Fruit fly (Drosophila melanogaster) whole organism, wandering third instar larva: Measurements from ENCODE around the gene emc.

Source experiments
- Abd-B ChIP-seq: fragments of >200 bp; optimal IDR thresholded peaks from 2 replicates; lab custom pipeline; 2017; ENCODE audit warnings: missing biosample characterization, missing genetic modification characterization
- Hnf4 ChIP-seq: fragments of 200-800 bp; sonication (Bioruptor generic); optimal IDR thresholded peaks from 2 replicates; lab custom pipeline; 2016; ENCODE audit warnings: missing biosample characterization, mild to moderate bottlenecking, missing genetic modification characterization
- Myc ChIP-seq: fragments of >200 bp; optimal IDR thresholded peaks from 2 replicates; lab custom pipeline; 2017
- br ChIP-seq: fragments of 200-800 bp; sonication (Bioruptor generic); optimal IDR thresholded peaks from 2 replicates; lab custom pipeline; 2016; ENCODE audit warnings: missing biosample characterization, missing genetic modification characterization
- dmrt93B ChIP-seq: fragments of 200-800 bp; sonication (Bioruptor generic); optimal IDR thresholded peaks from 2 replicates; lab custom pipeline; 2018; ENCODE audit warnings: missing biosample characterization, mild to moderate bottlenecking, missing genetic modification characterization
- jim ChIP-seq: fragments of 175-275, 200-325 bp; sonication (Bioruptor generic); optimal IDR thresholded peaks from 2 replicates; lab custom pipeline; 2016; ENCODE audit warnings: missing biosample characterization, mild to moderate bottlenecking, missing genetic modification characterization
- pan ChIP-seq: fragments of >200 bp; optimal IDR thresholded peaks from 2 replicates; lab custom pipeline; 2017
- psq ChIP-seq: fragments of 200-800 bp; sonication (Bioruptor generic); optimal IDR thresholded peaks from 3 replicates; lab custom pipeline; 2017; ENCODE audit warnings: missing biosample characterization, mild to moderate bottlenecking, missing genetic modification characterization, moderate library complexity
- sage ChIP-seq: fragments of 200-800 bp; sonication (Bioruptor generic); optimal IDR thresholded peaks from 2 replicates; lab custom pipeline; 2016; ENCODE audit warnings: missing biosample characterization, mild to moderate bottlenecking, missing genetic modification characterization
- usp ChIP-seq: fragments of >200 bp; optimal IDR thresholded peaks from 2 replicates; lab custom pipeline; 2017; ENCODE audit warnings: missing biosample characterization, missing genetic modification characterization

DNA sequence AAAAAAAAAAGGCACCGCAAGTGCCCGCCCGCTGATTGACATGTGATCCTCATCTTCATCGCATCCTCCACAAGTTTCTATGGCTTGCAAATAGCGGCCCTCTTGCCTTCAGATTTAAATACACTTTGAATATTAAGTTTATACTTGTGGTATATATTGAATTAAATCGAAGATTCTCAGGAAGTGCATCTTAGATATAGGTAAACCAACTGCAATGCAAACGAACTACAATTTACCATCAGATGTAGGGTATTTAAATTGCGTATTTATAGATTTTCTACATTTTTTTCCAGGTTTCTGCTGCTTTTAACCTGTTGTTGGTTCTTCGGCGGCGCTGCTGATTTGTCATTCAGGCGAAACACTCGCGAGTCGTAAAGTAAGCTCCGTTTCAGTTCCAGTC is 2.2 kb upstream of the emc start:
- no peak for TF ChIP-seq dmrt93B
- TF ChIP-seq jim (GFP tag; lab: Kevin White, UChicago) = no peak
- no peak for TF ChIP-seq psq
- no peak for TF ChIP-seq br (GFP tag; lab: Kevin White, UChicago)
- TF ChIP-seq Hnf4 (GFP tag; lab: Kevin White, UChicago) = no peak
- TF ChIP-seq usp (GFP tag; lab: Kevin White, UChicago) = no peak
- no peak for TF ChIP-seq pan (lab: Kevin White, UChicago)
- TF ChIP-seq sage (GFP tag; lab: Kevin White, UChicago) = no peak
- TF ChIP-seq Myc (lab: Kevin White, UChicago) = no peak
- no peak for TF ChIP-seq Abd-B (GFP tag; lab: Kevin White, UChicago)
